Worm (Caenorhabditis elegans): ENCODE data around the gene Y17G9A.3.

DNA sequence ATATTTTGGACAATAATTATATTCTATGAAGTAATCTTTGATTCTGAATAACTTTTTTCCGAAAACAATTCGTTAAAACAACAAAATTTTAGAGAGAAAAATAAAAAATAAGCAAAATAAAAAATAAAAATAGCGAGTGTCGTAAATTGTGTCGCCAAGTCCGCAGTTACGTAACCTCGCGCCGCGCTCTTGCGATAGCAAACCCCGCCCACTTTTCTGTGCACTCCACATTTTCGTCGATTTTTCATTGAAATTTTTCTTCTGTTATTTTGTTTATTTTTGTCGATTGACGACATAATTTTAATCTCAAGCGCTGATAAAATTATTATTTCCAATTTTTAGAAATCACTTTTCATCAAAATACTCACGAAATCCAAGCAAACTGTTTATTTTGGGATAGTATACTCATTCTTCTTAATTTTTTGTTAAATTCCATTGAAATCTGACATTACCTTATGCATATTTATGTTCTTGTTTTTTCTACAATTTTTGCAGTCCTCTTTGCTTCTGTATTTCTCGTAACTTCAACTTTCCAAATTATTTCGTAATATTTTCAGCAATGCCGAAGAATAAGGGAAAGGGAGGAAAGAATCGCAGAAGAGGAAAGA, 48.0 kb downstream of the Y17G9A.3 start, which contains the start of gene eif-1.A:
- TF ChIP-seq fkh-10 (GFP tag; optimal IDR thresholded peaks at IDR 0.05) (no peak), ceh-6 (GFP tag; optimal IDR thresholded peaks at IDR 0.05) (no peak), ceh-9 (tag; optimal IDR thresholded peaks at IDR 0.05) (no peak), ceh-30 (tag; optimal IDR thresholded peaks at IDR 0.05) (no peak), ceh-34 (tag; optimal IDR thresholded peaks at IDR 0.05) (peak; percentile 20), hlh-13 (GFP tag; optimal IDR thresholded peaks at IDR 0.05) (no peak), ceh-14 (tag; optimal IDR thresholded peaks at IDR 0.05) (peak; percentile 31), syd-9 (tag; optimal IDR thresholded peaks at IDR 0.05) (no peak)
